Worm (Caenorhabditis elegans): ENCODE results near the gene hmp-1.

Gene hmp-1

DNA sequence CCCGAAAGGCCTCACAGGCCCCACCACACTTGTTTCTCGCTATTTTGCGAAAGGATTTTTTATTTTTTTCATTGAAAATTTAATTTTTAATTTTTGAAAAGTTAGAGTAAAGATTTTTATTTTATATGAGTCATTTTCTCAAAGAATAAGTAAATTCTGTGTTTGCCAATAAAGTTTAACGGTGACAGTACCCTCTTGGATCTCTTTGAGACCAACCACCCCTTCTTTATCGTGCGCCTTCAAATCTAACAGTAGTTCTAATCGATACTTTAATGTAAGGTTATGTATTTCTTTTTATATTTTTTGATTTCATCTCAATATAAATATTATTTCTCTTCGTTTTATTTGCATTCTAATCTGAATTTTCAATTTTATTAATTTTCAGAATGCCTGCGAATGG lies at the start of gene hmp-1:
TSS of gene hmp-1 (plus strand) at position 380 of the 400 bp plus-strand sequence.
- TF ChIP-seq unc-86 (tag; optimal IDR thresholded peaks at IDR 0.05) (no peak), elt-4 (tag; optimal IDR thresholded peaks at IDR 0.05) (no peak), pha-4 (tag; optimal IDR thresholded peaks at IDR 0.05) (no peak), syd-9 (tag; optimal IDR thresholded peaks at IDR 0.05) (no peak), eyg-1 (tag; optimal IDR thresholded peaks at IDR 0.05) (no peak), ztf-16 (tag; optimal IDR thresholded peaks at IDR 0.05) (no peak), C38D4.7 (GFP tag; optimal IDR thresholded peaks at IDR 0.05) (no peak)

ce11 chrV:11796343-11796742 lies 49.3 kb upstream of the hmp-1 start:
- no peak for TF ChIP-seq elt-4 (tag; optimal IDR thresholded peaks at IDR 0.05)
- no peak for TF ChIP-seq fax-1 (tag; optimal IDR thresholded peaks at IDR 0.05)
- TF ChIP-seq T23F11.4 (GFP tag; optimal IDR thresholded peaks at IDR 0.05), result no peak
- TF ChIP-seq che-1 (tag; optimal IDR thresholded peaks at IDR 0.05), result no peak
- no peak for TF ChIP-seq elt-2 (tag; optimal IDR thresholded peaks at IDR 0.05)
- no peak for TF ChIP-seq sox-2 (GFP tag; IDR thresholded peaks at IDR 0.05)
- TF ChIP-seq dmd-4 (tag; optimal IDR thresholded peaks at IDR 0.05; ENCODE audit: borderline replicate concordance), result no peak
- no peak for TF ChIP-seq ets-4 (tag; optimal IDR thresholded peaks at IDR 0.05)
- no peak for TF ChIP-seq ceh-2 (tag; optimal IDR thresholded peaks at IDR 0.05)
- TF ChIP-seq unc-86 (tag; optimal IDR thresholded peaks at IDR 0.05), result no peak
- TF ChIP-seq ama-1 (optimal IDR thresholded peaks at IDR 0.05), result no peak
- TF ChIP-seq odd-2 (tag; optimal IDR thresholded peaks at IDR 0.05), result no peak
- no peak for TF ChIP-seq pros-1 (tag; optimal IDR thresholded peaks at IDR 0.05)
- TF ChIP-seq eyg-1 (tag; optimal IDR thresholded peaks at IDR 0.05), result no peak
- TF ChIP-seq unc-55 (GFP tag; optimal IDR thresholded peaks at IDR 0.05), result no peak
- TF ChIP-seq fkh-6 (tag; optimal IDR thresholded peaks at IDR 0.05), result no peak
- TF ChIP-seq ceh-9 (tag; optimal IDR thresholded peaks at IDR 0.05), result no peak

DNA sequence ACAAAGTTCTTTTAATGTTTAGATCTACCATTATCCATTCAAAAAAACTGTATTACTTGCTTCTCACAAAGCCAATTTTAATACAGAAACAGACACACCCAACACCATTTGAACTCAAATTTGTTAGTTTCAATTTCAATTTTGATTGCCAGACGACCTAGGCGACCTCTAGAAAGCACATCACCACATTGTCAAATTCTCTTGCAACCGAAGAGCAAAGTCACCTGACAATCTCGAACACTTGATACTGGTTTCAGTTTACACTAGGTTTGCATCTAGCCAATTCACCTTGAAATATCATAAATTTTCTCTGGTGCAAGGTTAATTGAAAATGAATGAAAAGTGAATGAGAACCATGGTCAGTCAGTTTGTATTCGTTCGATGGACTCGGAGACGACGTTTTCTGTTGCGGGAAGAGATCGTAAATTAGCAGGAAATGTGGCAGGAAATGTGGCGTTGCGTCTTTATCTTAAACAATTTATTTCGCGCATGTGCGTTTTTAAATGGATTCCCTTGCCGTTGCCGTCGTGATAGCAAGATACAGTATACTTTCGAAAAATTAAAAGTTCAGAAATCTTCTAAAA lies 48.3 kb upstream of the hmp-1 start:
- TF ChIP-seq ceh-9 (tag; optimal IDR thresholded peaks at IDR 0.05) (no peak), sdc-2 (tag; optimal IDR thresholded peaks at IDR 0.05) (no peak), pros-1 (tag; optimal IDR thresholded peaks at IDR 0.05) (no peak), unc-42 (tag; optimal IDR thresholded peaks at IDR 0.05) (no peak), nhr-11 (tag; optimal IDR thresholded peaks at IDR 0.05) (no peak)

DNA sequence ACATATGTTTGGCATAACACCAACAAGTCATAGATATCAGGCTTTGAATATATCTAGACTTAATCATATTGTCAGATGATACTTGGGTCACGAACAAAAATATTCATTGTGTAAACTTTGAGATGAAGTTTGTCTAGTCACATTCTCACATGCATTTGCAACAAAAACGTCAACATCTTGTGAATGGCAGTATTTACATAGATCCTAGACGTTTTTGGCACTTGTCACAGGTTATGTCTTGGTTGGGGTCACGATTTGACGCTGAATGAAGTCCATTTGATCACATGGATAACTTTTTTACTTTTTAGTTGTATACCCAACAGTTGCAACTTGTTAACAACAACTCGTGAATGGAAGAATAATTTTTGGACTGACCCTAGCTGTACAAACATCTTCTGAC lies 47.4 kb upstream of the hmp-1 start:
- TF ChIP-seq gmeb-2 (tag; optimal IDR thresholded peaks at IDR 0.05), result no peak
- no peak for TF ChIP-seq madf-2 (tag; optimal IDR thresholded peaks at IDR 0.05)
- TF ChIP-seq F13H6.1 (tag; optimal IDR thresholded peaks at IDR 0.05), result no peak
- TF ChIP-seq ama-1 (optimal IDR thresholded peaks at IDR 0.05), result no peak

ce11 chrV:11799252-11799822 lies 46.3 kb upstream of the hmp-1 start:
- TF ChIP-seq ceh-34 (tag; optimal IDR thresholded peaks at IDR 0.05) (no peak), dve-1 (tag; optimal IDR thresholded peaks at IDR 0.05) (no peak), ref-2 (tag; optimal IDR thresholded peaks at IDR 0.05) (peak; percentile 3), pha-4 (tag; optimal IDR thresholded peaks at IDR 0.05) (no peak), syd-9 (tag; optimal IDR thresholded peaks at IDR 0.05) (no peak), unc-42 (tag; optimal IDR thresholded peaks at IDR 0.05) (no peak), hlh-13 (GFP tag; optimal IDR thresholded peaks at IDR 0.05) (no peak), hlh-8 (tag; optimal IDR thresholded peaks at IDR 0.05) (no peak), ceh-48 (tag; optimal IDR thresholded peaks at IDR 0.05) (no peak), che-1 (tag; optimal IDR thresholded peaks at IDR 0.05) (no peak), lin-11 (tag; optimal IDR thresholded peaks at IDR 0.05) (no peak), F13H6.1 (tag; optimal IDR thresholded peaks at IDR 0.05) (peak; percentile 27), ceh-18 (tag; optimal IDR thresholded peaks at IDR 0.05) (peak; percentile 20), sox-2 (GFP tag; IDR thresholded peaks at IDR 0.05) (no peak), C08G9.2 (tag; optimal IDR thresholded peaks at IDR 0.05) (no peak), pat-9 (tag; optimal IDR thresholded peaks at IDR 0.05) (no peak), elt-4 (tag; optimal IDR thresholded peaks at IDR 0.05) (no peak), ahr-1 (tag; optimal IDR thresholded peaks at IDR 0.05) (no peak), dmd-4 (tag; optimal IDR thresholded peaks at IDR 0.05; ENCODE audit: borderline replicate concordance) (no peak)

All from whole organism, late embryonic.